Worm (Caenorhabditis elegans) whole organism, L4/young adult: Measurements from ENCODE around the gene F19B6.3.

Experiments used
- W03F9.2 ChIP-seq: fragments of 150-350 bp; optimal IDR thresholded peaks from 2 replicates; lab custom pipeline; 2014; ENCODE audit warnings: missing biosample characterization, missing genetic modification characterization
- dao-5 ChIP-seq: sonication (generic microtip); optimal IDR thresholded peaks from 2 replicates; lab custom pipeline; 2016; ENCODE audit warnings: missing genotype, missing genetic modification characterization, moderate library complexity, missing compliant biosample characterization
- him-1 ChIP-seq: sonication (generic microtip); optimal IDR thresholded peaks from 2 replicates; lab custom pipeline; 2016; ENCODE audit warnings: missing genotype, missing genetic modification reagents, missing genetic modification characterization, missing compliant biosample characterization

ce11 chrIV:12311597-12311996 lies 15.4 kb upstream of the F19B6.3 start, which contains the start of gene oac-58:
- TF ChIP-seq dao-5 (tag; lab: Kevin White, UChicago) (no peak), W03F9.2 (no peak), him-1 (no peak)
